Worm (Caenorhabditis elegans) whole organism, midembryonic: ENCODE results near the gene Y82E9BL.3.

Experiments used
- T22C8.4 ChIP-seq: fragments of 200-800 bp; sonication (Bioruptor generic); IDR thresholded peaks from 2 replicates; pipeline ENCODE4 v1.3.6; 2022; ENCODE audit warnings: missing genetic modification characterization, missing compliant biosample characterization
- cog-1 ChIP-seq: sonication (generic microtip); optimal IDR thresholded peaks from 2 replicates; lab custom pipeline; 2016; ENCODE audit warnings: missing genetic modification characterization, missing compliant biosample characterization
- flt-1 ChIP-seq: fragments of 200-800 bp; sonication (Bioruptor generic); IDR thresholded peaks from 2 replicates; pipeline ENCODE4 v1.3.6; 2022; ENCODE audit warnings: missing genetic modification characterization, missing compliant biosample characterization
- klf-2 ChIP-seq: fragments of 200-800 bp; sonication (Bioruptor generic); conservative IDR thresholded peaks from 2 replicates; pipeline ENCODE4 v1.3.6; 2022; ENCODE audit warnings: missing genetic modification reagents, missing genetic modification characterization, missing compliant biosample characterization
- med-1 ChIP-seq: sonication (generic microtip); optimal IDR thresholded peaks from 2 replicates; lab custom pipeline; 2017; ENCODE audit warnings: missing genetic modification characterization, mild to moderate bottlenecking, missing compliant biosample characterization, antibody characterized with exemption, missing genetic modification reagents; ENCODE audit not compliant: insufficient read depth

- no peak for TF ChIP-seq T22C8.4 (GFP tag; lab: Robert Waterston, UW)
- no peak for TF ChIP-seq flt-1 (GFP tag; lab: Robert Waterston, UW)
- TF ChIP-seq med-1 (GFP tag; lab: Kevin White, UChicago): no peak
- no peak for TF ChIP-seq cog-1 (tag; lab: Kevin White, UChicago)
- no peak for TF ChIP-seq klf-2 (GFP tag; lab: Robert Waterston, UW)
Observed at ce11 chrIII:1314283-1314682, 36.4 kb downstream of the Y82E9BL.3 start.
